Worm (Caenorhabditis elegans) whole organism, late embryonic: ENCODE measurements around the gene srg-28.

Source experiments
- C08G9.2 ChIP-seq: sonication (generic microtip); optimal IDR thresholded peaks from 2 replicates; lab custom pipeline; 2016; ENCODE audit warnings: mild to moderate bottlenecking, missing genetic modification characterization, moderate library complexity, missing compliant biosample characterization
- K02D7.2 ChIP-seq: sonication (generic microtip); optimal IDR thresholded peaks from 2 replicates; lab custom pipeline; 2017; ENCODE audit warnings: mild to moderate bottlenecking, missing genetic modification characterization, missing compliant biosample characterization
- K09A11.1 ChIP-seq: sonication (generic microtip); optimal IDR thresholded peaks from 2 replicates; lab custom pipeline; 2017; ENCODE audit warnings: antibody characterized with exemption, mild to moderate bottlenecking, missing genetic modification characterization, missing compliant biosample characterization; ENCODE audit not compliant: insufficient read depth
- ahr-1 ChIP-seq: sonication (generic microtip); optimal IDR thresholded peaks from 2 replicates; lab custom pipeline; 2016; ENCODE audit warnings: missing genetic modification characterization, missing compliant biosample characterization
- ama-1 ChIP-seq: fragments of 150-350 bp; optimal IDR thresholded peaks from 2 replicates; lab custom pipeline; 2014
- ceh-14 ChIP-seq: sonication (generic microtip); optimal IDR thresholded peaks from 2 replicates; lab custom pipeline; 2016; ENCODE audit warnings: missing genotype, missing genetic modification characterization, missing compliant biosample characterization
- ceh-18 ChIP-seq: sonication (generic microtip); optimal IDR thresholded peaks from 2 replicates; lab custom pipeline; 2016; ENCODE audit warnings: missing genetic modification characterization, missing compliant biosample characterization
- ceh-19 ChIP-seq: fragments of 200-800 bp; sonication (Bioruptor generic); optimal IDR thresholded peaks from 2 replicates; lab custom pipeline; 2018; ENCODE audit warnings: mild to moderate bottlenecking, missing genetic modification characterization, missing compliant biosample characterization
- ceh-24 ChIP-seq: sonication (generic microtip); optimal IDR thresholded peaks from 2 replicates; lab custom pipeline; 2016; ENCODE audit warnings: mild to moderate bottlenecking, missing genetic modification characterization, missing compliant biosample characterization
- ceh-31 ChIP-seq: sonication (generic microtip); optimal IDR thresholded peaks from 2 replicates; lab custom pipeline; 2016; ENCODE audit warnings: missing genetic modification characterization, missing compliant biosample characterization
- ceh-48 ChIP-seq: sonication (generic microtip); optimal IDR thresholded peaks from 2 replicates; lab custom pipeline; 2016; ENCODE audit warnings: missing genetic modification characterization, inconsistent platforms, missing compliant biosample characterization
- ceh-6 ChIP-seq: fragments of 200-800 bp; sonication (Bioruptor generic); optimal IDR thresholded peaks from 2 replicates; lab custom pipeline; 2018; ENCODE audit warnings: mild to moderate bottlenecking, missing genetic modification characterization, missing compliant biosample characterization
- dmd-4 ChIP-seq: sonication (generic microtip); optimal IDR thresholded peaks from 2 replicates; lab custom pipeline; 2016; ENCODE audit warnings: borderline replicate concordance, missing genetic modification characterization, missing compliant biosample characterization
- dve-1 ChIP-seq: sonication (generic microtip); optimal IDR thresholded peaks from 2 replicates; lab custom pipeline; 2017; ENCODE audit warnings: antibody characterized with exemption, mild to moderate bottlenecking, missing genetic modification characterization, missing compliant biosample characterization
- elt-2 ChIP-seq: sonication (generic microtip); optimal IDR thresholded peaks from 2 replicates; lab custom pipeline; 2016; ENCODE audit warnings: missing genetic modification reagents, missing genetic modification characterization, missing compliant biosample characterization
- elt-4 ChIP-seq: sonication (generic microtip); optimal IDR thresholded peaks from 2 replicates; lab custom pipeline; 2016; ENCODE audit warnings: missing genetic modification characterization, missing compliant biosample characterization
- ets-4 ChIP-seq: sonication (generic microtip); optimal IDR thresholded peaks from 2 replicates; lab custom pipeline; 2016; ENCODE audit warnings: missing genetic modification characterization, missing compliant biosample characterization
- fax-1 ChIP-seq: sonication (generic microtip); optimal IDR thresholded peaks from 2 replicates; lab custom pipeline; 2016; ENCODE audit warnings: missing genotype, missing genetic modification characterization, missing compliant biosample characterization
- hlh-15 ChIP-seq: sonication (generic microtip); optimal IDR thresholded peaks from 2 replicates; lab custom pipeline; 2016; ENCODE audit warnings: missing genetic modification characterization, missing compliant biosample characterization
- hlh-30 ChIP-seq: sonication (generic microtip); optimal IDR thresholded peaks from 2 replicates; lab custom pipeline; 2017; ENCODE audit warnings: antibody characterized with exemption, missing genetic modification characterization, missing compliant biosample characterization; ENCODE audit not compliant: insufficient read depth
- hlh-8 ChIP-seq: sonication (generic microtip); optimal IDR thresholded peaks from 2 replicates; lab custom pipeline; 2016; ENCODE audit warnings: missing genotype, missing genetic modification characterization, missing compliant biosample characterization
- nfya-1 ChIP-seq: sonication (generic microtip); optimal IDR thresholded peaks from 2 replicates; lab custom pipeline; 2017; ENCODE audit warnings: missing genetic modification characterization, mild to moderate bottlenecking, missing compliant biosample characterization, antibody characterized with exemption, moderate library complexity
- odd-2 ChIP-seq: sonication (generic microtip); optimal IDR thresholded peaks from 2 replicates; lab custom pipeline; 2017; ENCODE audit warnings: antibody characterized with exemption, mild to moderate bottlenecking, missing genetic modification characterization, missing compliant biosample characterization
- pag-3 ChIP-seq: sonication (generic microtip); optimal IDR thresholded peaks from 2 replicates; lab custom pipeline; 2016; ENCODE audit warnings: missing compliant biosample characterization, missing genetic modification characterization, borderline replicate concordance
- pax-1 ChIP-seq: fragments of 150-350 bp; optimal IDR thresholded peaks from 2 replicates; lab custom pipeline; 2014; ENCODE audit warnings: missing biosample characterization, missing genetic modification characterization
- pha-2 ChIP-seq: sonication (generic microtip); optimal IDR thresholded peaks from 2 replicates; lab custom pipeline; 2017; ENCODE audit warnings: mild to moderate bottlenecking, missing genetic modification characterization, missing compliant biosample characterization
- pqm-1 ChIP-seq: sonication (generic microtip); optimal IDR thresholded peaks from 2 replicates; lab custom pipeline; 2016; ENCODE audit warnings: missing genetic modification characterization, missing compliant biosample characterization
- pros-1 ChIP-seq: fragments of 150-350 bp; optimal IDR thresholded peaks from 2 replicates; lab custom pipeline; 2014; ENCODE audit warnings: missing biosample characterization, missing genetic modification reagents, missing genetic modification characterization
- ref-2 ChIP-seq: sonication (generic microtip); optimal IDR thresholded peaks from 2 replicates; lab custom pipeline; 2016; ENCODE audit warnings: missing genetic modification characterization, missing compliant biosample characterization
- rnt-1 ChIP-seq: sonication (generic microtip); optimal IDR thresholded peaks from 2 replicates; lab custom pipeline; 2016; ENCODE audit warnings: missing genetic modification characterization, missing compliant biosample characterization
- sdc-2 ChIP-seq: sonication (generic microtip); optimal IDR thresholded peaks from 2 replicates; lab custom pipeline; 2016; ENCODE audit warnings: missing genotype, missing genetic modification characterization, missing compliant biosample characterization
- sox-2 ChIP-seq: fragments of 200-800 bp; sonication (Bioruptor generic); IDR thresholded peaks from 2 replicates; pipeline ENCODE4 v1.3.6; 2022; ENCODE audit warnings: missing genetic modification reagents, missing genetic modification characterization, missing compliant biosample characterization
- sox-4 ChIP-seq: sonication (generic microtip); optimal IDR thresholded peaks from 2 replicates; lab custom pipeline; 2017; ENCODE audit warnings: mild to moderate bottlenecking, missing genetic modification characterization, inconsistent platforms, missing compliant biosample characterization
- syd-9 ChIP-seq: sonication (generic microtip); optimal IDR thresholded peaks from 2 replicates; lab custom pipeline; 2016; ENCODE audit warnings: mild to moderate bottlenecking, missing genetic modification characterization, moderate library complexity, missing compliant biosample characterization
- tbx-2 ChIP-seq: sonication (generic microtip); optimal IDR thresholded peaks from 2 replicates; lab custom pipeline; 2016; ENCODE audit warnings: missing genetic modification characterization, missing compliant biosample characterization
- tbx-7 ChIP-seq: sonication (generic microtip); optimal IDR thresholded peaks from 2 replicates; lab custom pipeline; 2016; ENCODE audit warnings: missing genotype, missing genetic modification characterization, missing compliant biosample characterization
- ttx-3 ChIP-seq: sonication (generic microtip); optimal IDR thresholded peaks from 2 replicates; lab custom pipeline; 2016; ENCODE audit warnings: missing genetic modification reagents, missing genetic modification characterization, missing compliant biosample characterization
- unc-42 ChIP-seq: sonication (generic microtip); optimal IDR thresholded peaks from 2 replicates; lab custom pipeline; 2016; ENCODE audit warnings: missing genotype, missing genetic modification characterization, missing compliant biosample characterization
- unc-86 ChIP-seq: sonication (generic microtip); optimal IDR thresholded peaks from 2 replicates; lab custom pipeline; 2016; ENCODE audit warnings: missing genetic modification characterization, missing compliant biosample characterization
- ztf-16 ChIP-seq: sonication (generic microtip); optimal IDR thresholded peaks from 2 replicates; lab custom pipeline; 2017; ENCODE audit warnings: missing genetic modification characterization, missing compliant biosample characterization

srg-28 gene

ce11 chrV:5328314-5328713, 6.4 kb upstream of the srg-28 start, which contains the start of gene C10G8.8:
Gene C10G8.8, minus strand, starts transcription at chrV:5328414.
- TF ChIP-seq pha-2 (tag; lab: Kevin White, UChicago) (no peak), unc-42 (tag; lab: Kevin White, UChicago) (no peak), dmd-4 (tag; lab: Kevin White, UChicago) (no peak), ref-2 (tag; lab: Kevin White, UChicago) (no peak), ahr-1 (no peak), ceh-14 (no peak), unc-86 (no peak), syd-9 (no peak), hlh-15 (tag; lab: Kevin White, UChicago) (no peak), elt-4 (no peak), ztf-16 (tag; lab: Kevin White, UChicago) (no peak), ceh-48 (tag; lab: Kevin White, UChicago) (no peak), K09A11.1 (tag; lab: Kevin White, UChicago) (no peak)

- TF ChIP-seq sdc-2 (tag; lab: Kevin White, UChicago), result no peak
- peak; percentile 22 for TF ChIP-seq ceh-18 (tag; lab: Kevin White, UChicago)
- TF ChIP-seq ceh-24 (tag; lab: Kevin White, UChicago), result no peak
- TF ChIP-seq sox-4 (tag; lab: Kevin White, UChicago), result peak; percentile 24
- peak; percentile 1 for TF ChIP-seq ceh-31
- TF ChIP-seq ceh-19 (GFP tag; lab: Kevin White, UChicago), result peak; percentile 7
- TF ChIP-seq ceh-6 (GFP tag; lab: Kevin White, UChicago), result no peak
- no peak for TF ChIP-seq pag-3
- TF ChIP-seq odd-2 (tag; lab: Kevin White, UChicago), result no peak
- no peak for TF ChIP-seq tbx-2 (tag; lab: Kevin White, UChicago)
- no peak for TF ChIP-seq elt-2
- TF ChIP-seq rnt-1 (tag; lab: Kevin White, UChicago), result peak; percentile 20
- peak; percentile 5 for TF ChIP-seq dve-1
- TF ChIP-seq nfya-1 (tag; lab: Kevin White, UChicago), result no peak
Observed at ce11 chrV:5329677-5330266, 4.9 kb upstream of the srg-28 start.

- TF ChIP-seq rnt-1 (tag; lab: Kevin White, UChicago), result no peak
- no peak for TF ChIP-seq ceh-14
- TF ChIP-seq ttx-3 (tag; lab: Kevin White, UChicago), result no peak
- TF ChIP-seq hlh-30 (tag; lab: Kevin White, UChicago), result no peak
- TF ChIP-seq ama-1, result no peak
- TF ChIP-seq C08G9.2, result no peak
- no peak for TF ChIP-seq pqm-1
- no peak for TF ChIP-seq tbx-2 (tag; lab: Kevin White, UChicago)
- no peak for TF ChIP-seq tbx-7 (tag; lab: Kevin White, UChicago)
- TF ChIP-seq K09A11.1 (tag; lab: Kevin White, UChicago), result no peak
- TF ChIP-seq ahr-1, result no peak
- no peak for TF ChIP-seq unc-42 (tag; lab: Kevin White, UChicago)
- no peak for TF ChIP-seq pros-1 (tag; lab: Kevin White, UChicago)
- no peak for TF ChIP-seq ets-4 (tag; lab: Kevin White, UChicago)
- TF ChIP-seq pax-1 (tag; lab: Kevin White, UChicago), result no peak
- no peak for TF ChIP-seq sox-2
- TF ChIP-seq K02D7.2 (tag; lab: Kevin White, UChicago), result no peak
- TF ChIP-seq fax-1, result no peak
- no peak for TF ChIP-seq hlh-8 (tag; lab: Kevin White, UChicago)
- TF ChIP-seq, all 69 proteins: peak for 0
Observed at ce11 chrV:5330967-5331366, 3.7 kb upstream of the srg-28 start, which contains the start of gene srg-26. Gene srg-26, plus strand, starts transcription at chrV:5331267.
